Worm (Caenorhabditis elegans) whole organism, L4/young adult: ENCODE results near the gene Y40H7A.10.

Experiments used
- W03F9.2 ChIP-seq: fragments of 150-350 bp; optimal IDR thresholded peaks from 2 replicates; lab custom pipeline; 2014; ENCODE audit warnings: missing biosample characterization, missing genetic modification characterization
- him-1 ChIP-seq: sonication (generic microtip); optimal IDR thresholded peaks from 2 replicates; lab custom pipeline; 2016; ENCODE audit warnings: missing genotype, missing genetic modification reagents, missing genetic modification characterization, missing compliant biosample characterization

DNA sequence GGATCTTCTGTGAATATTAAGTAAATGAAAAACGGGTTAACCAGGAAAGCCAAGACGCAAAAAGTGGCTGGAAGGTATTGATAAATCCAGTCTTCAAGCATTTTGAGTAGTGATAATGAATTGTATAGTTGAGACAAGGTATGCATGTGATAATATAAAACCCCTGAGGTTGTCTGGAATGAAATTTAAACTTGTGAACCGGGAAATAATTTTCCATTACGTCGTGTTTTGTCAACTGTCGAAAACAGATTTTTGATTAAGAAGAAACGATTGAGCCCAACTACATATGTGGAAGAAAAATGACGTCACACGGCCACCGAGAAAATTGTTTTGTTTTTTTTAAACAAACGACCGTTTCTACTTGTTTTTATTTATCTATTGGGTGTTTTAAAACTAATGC, 36.8 kb upstream of the Y40H7A.10 start, which contains the start of gene srj-42:
- TF ChIP-seq W03F9.2 (no peak), him-1 (tag; lab: Kevin White, UChicago) (no peak)
